Worm (Caenorhabditis elegans) whole organism, mixed stage, embryonic: ENCODE measurements around the gene T10B10.8.
A peak's percentile ranks its signal among the peaks of the same experiment; 100 is the strongest.

Source experiments
- ceh-39 ChIP-seq: fragments of 150-350 bp; optimal IDR thresholded peaks from 2 replicates; lab custom pipeline; 2014; ENCODE audit warnings: missing biosample characterization, missing genetic modification characterization
- ces-1 ChIP-seq: fragments of 150-350 bp; optimal IDR thresholded peaks from 2 replicates; lab custom pipeline; 2014; ENCODE audit warnings: missing biosample characterization, missing genetic modification reagents, missing genetic modification characterization
- cnd-1 ChIP-seq: fragments of 200-800 bp; sonication (Bioruptor generic); optimal IDR thresholded peaks from 2 replicates; lab custom pipeline; 2018; ENCODE audit warnings: mild to moderate bottlenecking, missing genetic modification characterization, missing compliant biosample characterization
- elt-1 ChIP-seq: sonication (generic microtip); optimal IDR thresholded peaks from 2 replicates; lab custom pipeline; 2017; ENCODE audit warnings: missing genetic modification characterization, mild to moderate bottlenecking, missing compliant biosample characterization, antibody characterized with exemption, moderate library complexity, borderline replicate concordance; ENCODE audit not compliant: insufficient read depth
- flh-1 ChIP-seq: fragments of 200-800 bp; sonication (Bioruptor generic); optimal IDR thresholded peaks from 2 replicates; lab custom pipeline; 2018; ENCODE audit warnings: mild to moderate bottlenecking, missing genetic modification characterization, moderate library complexity, missing compliant biosample characterization
- ham-2 ChIP-seq: fragments of 200-800 bp; sonication (Bioruptor generic); optimal IDR thresholded peaks from 2 replicates; lab custom pipeline; 2018; ENCODE audit warnings: mild to moderate bottlenecking, missing genetic modification characterization, missing compliant biosample characterization
- hlh-1 ChIP-seq: fragments of 150-350 bp; optimal IDR thresholded peaks from 2 replicates; lab custom pipeline; 2014; ENCODE audit warnings: missing biosample characterization, missing genetic modification reagents, missing genetic modification characterization
- lin-13 ChIP-seq: fragments of 150-350 bp; optimal IDR thresholded peaks from 2 replicates; lab custom pipeline; 2014; ENCODE audit warnings: missing biosample characterization, missing genetic modification characterization
- lin-32 ChIP-seq: fragments of 200-800 bp; sonication (Bioruptor generic); optimal IDR thresholded peaks from 2 replicates; lab custom pipeline; 2018; ENCODE audit warnings: mild to moderate bottlenecking, missing genetic modification characterization, missing compliant biosample characterization
- mab-5 ChIP-seq: fragments of 150-350 bp; optimal IDR thresholded peaks from 2 replicates; lab custom pipeline; 2014; ENCODE audit warnings: missing biosample characterization, missing genetic modification characterization
- mep-1 ChIP-seq: fragments of 150-350 bp; optimal IDR thresholded peaks from 2 replicates; lab custom pipeline; 2017; ENCODE audit warnings: missing biosample characterization, missing genetic modification reagents, missing genetic modification characterization, inconsistent platforms
- mls-2 ChIP-seq: sonication (generic microtip); optimal IDR thresholded peaks from 2 replicates; lab custom pipeline; 2016; ENCODE audit warnings: mild to moderate bottlenecking, missing genetic modification characterization, moderate library complexity, missing compliant biosample characterization
- nhr-12 ChIP-seq: fragments of 150-350 bp; optimal IDR thresholded peaks from 2 replicates; lab custom pipeline; 2014; ENCODE audit warnings: missing biosample characterization, missing genetic modification characterization
- nhr-237 ChIP-seq: fragments of 150-350 bp; optimal IDR thresholded peaks from 2 replicates; lab custom pipeline; 2014; ENCODE audit warnings: missing biosample characterization, missing genetic modification characterization
- nhr-28 ChIP-seq: fragments of 150-350 bp; optimal IDR thresholded peaks from 2 replicates; lab custom pipeline; 2014; ENCODE audit warnings: missing biosample characterization, missing genetic modification characterization
- nhr-76 ChIP-seq: sonication (generic microtip); optimal IDR thresholded peaks from 2 replicates; lab custom pipeline; 2017; ENCODE audit warnings: missing biosample characterization, missing genetic modification characterization
- pha-4 ChIP-seq: fragments of 150-350 bp; optimal IDR thresholded peaks from 2 replicates; lab custom pipeline; 2018; ENCODE audit warnings: missing biosample characterization, missing genetic modification reagents, missing genetic modification characterization
- sem-2 ChIP-seq: fragments of 200-800 bp; sonication (Bioruptor generic); optimal IDR thresholded peaks from 2 replicates; lab custom pipeline; 2018; ENCODE audit warnings: mild to moderate bottlenecking, missing genetic modification characterization, missing compliant biosample characterization
- zip-8 ChIP-seq: fragments of 150-350 bp; optimal IDR thresholded peaks from 2 replicates; lab custom pipeline; 2014; ENCODE audit warnings: missing biosample characterization, missing genetic modification characterization
- ztf-11 ChIP-seq: fragments of 150-350 bp; optimal IDR thresholded peaks from 2 replicates; lab custom pipeline; 2014; ENCODE audit warnings: missing biosample characterization, missing genetic modification characterization

T10B10.8 gene

ce11 chrX:15115748-15116147, 50.3 kb downstream of the T10B10.8 start:
- TF ChIP-seq elt-1 (tag; lab: Kevin White, UChicago): no peak
- TF ChIP-seq cnd-1: peak; percentile 78
- TF ChIP-seq zip-8 (tag; lab: Kevin White, UChicago): peak; percentile 97

- TF ChIP-seq ham-2 (GFP tag; lab: Kevin White, UChicago) (no peak), nhr-28 (tag; lab: Kevin White, UChicago) (no peak), mep-1 (tag; lab: Kevin White, UChicago) (no peak), elt-1 (tag; lab: Kevin White, UChicago) (no peak), cnd-1 (no peak), flh-1 (no peak), nhr-76 (tag; lab: Kevin White, UChicago) (no peak), lin-32 (GFP tag; lab: Kevin White, UChicago) (no peak), pha-4 (tag; lab: Kevin White, UChicago) (no peak), ces-1 (GFP tag; lab: Kevin White, UChicago) (no peak), lin-13 (tag; lab: Kevin White, UChicago) (no peak), mls-2 (tag; lab: Kevin White, UChicago) (no peak), ztf-11 (tag; lab: Kevin White, UChicago) (no peak), mab-5 (tag; lab: Kevin White, UChicago) (no peak), nhr-12 (no peak), nhr-237 (tag; lab: Kevin White, UChicago) (no peak), ceh-39 (tag; lab: Kevin White, UChicago) (no peak), sem-2 (GFP tag; lab: Kevin White, UChicago) (no peak), hlh-1 (tag; lab: Kevin White, UChicago) (no peak)
- TF ChIP-seq, all 35 proteins: peak for 0
These were observed 53.9 kb downstream of the T10B10.8 start for ce11 chrX:15112172-15112571.
